Fruit fly (Drosophila melanogaster): ENCODE data around the gene Npl4.

Npl4 gene

dm6 chr3R:25647577-25648257 is 23.3 kb upstream of the Npl4 start (continued):
- TF ChIP-seq HLH4C (GFP tag; IDR thresholded peaks at IDR 0.05; ENCODE audit: partially characterized antibody) (peak; percentile 91), YL-1 (GFP tag; optimal IDR thresholded peaks at IDR 0.05) (peak; percentile 42), nerfin-1 (tag; optimal IDR thresholded peaks at IDR 0.05) (peak; percentile 33), tna (GFP tag; IDR thresholded peaks at IDR 0.05; ENCODE audit: partially characterized antibody) (peak; percentile 89), croc (GFP tag; conservative IDR thresholded peaks at IDR 0.05) (no peak), sob (GFP tag; IDR thresholded peaks at IDR 0.05) (peak; percentile 59), CG7928 (GFP tag; optimal IDR thresholded peaks at IDR 0.05) (peak; percentile 70), dan (GFP tag; IDR thresholded peaks at IDR 0.05) (no peak), vnd (GFP tag; IDR thresholded peaks at IDR 0.05; ENCODE audit: partially characterized antibody) (peak; percentile 67), mld (GFP tag; IDR thresholded peaks at IDR 0.05; ENCODE audit: partially characterized antibody) (peak; percentile 89), Ets65A (GFP tag) (peak; percentile 88), Xbp1 (GFP tag; optimal IDR thresholded peaks at IDR 0.05) (peak; percentile 10), otp (GFP tag; IDR thresholded peaks at IDR 0.05) (peak; percentile 34; the same call in 1 of the 3 replicates), gro (GFP tag; optimal IDR thresholded peaks at IDR 0.05) (no peak), CG31365 (tag; optimal IDR thresholded peaks at IDR 0.05) (peak; percentile 71), Dbx (GFP tag; IDR thresholded peaks at IDR 0.05) (peak; percentile 49; the same call in 1 of the 3 replicates), CG33213 (GFP tag; optimal IDR thresholded peaks at IDR 0.05) (peak; percentile 12), MTF-1 (GFP tag; optimal IDR thresholded peaks at IDR 0.05; ENCODE audit: borderline replicate concordance) (peak; percentile 28), insv (GFP tag; optimal IDR thresholded peaks at IDR 0.05) (peak in 1 of 2 experiments; percentile 13), CG13424 (tag; optimal IDR thresholded peaks at IDR 0.05) (no peak), Mrtf (GFP tag; IDR thresholded peaks at IDR 0.05) (no peak), gsb-n (tag; optimal IDR thresholded peaks at IDR 0.05) (peak; percentile 39), sim (GFP tag; IDR thresholded peaks at IDR 0.05) (no peak), CG34224 (GFP tag; IDR thresholded peaks at IDR 0.05; ENCODE audit: partially characterized antibody) (peak; percentile 55), CG43689 (GFP tag; IDR thresholded peaks at IDR 0.05) (no peak), sqz (GFP tag; optimal IDR thresholded peaks at IDR 0.05) (peak; percentile 89), CG32532 (GFP tag; IDR thresholded peaks at IDR 0.05) (0 out of 2 replicates have a peak, but pooled peaks have one; percentile 11), vvl (GFP tag; IDR thresholded peaks at IDR 0.05) (0 out of 2 replicates have a peak, but pooled peaks have one; percentile 57)

- TF ChIP-seq tx (GFP tag; optimal IDR thresholded peaks at IDR 0.05) = peak; percentile 96
- TF ChIP-seq HmgZ (tag; optimal IDR thresholded peaks at IDR 0.05) = peak; percentile 97
- TF ChIP-seq CG17802 (tag; optimal IDR thresholded peaks at IDR 0.05) = peak; percentile 76
- peak; percentile 95 for TF ChIP-seq slp2 (GFP tag; optimal IDR thresholded peaks at IDR 0.05)
- TF ChIP-seq disco-r (GFP tag; optimal IDR thresholded peaks at IDR 0.05) = peak; percentile 76
- TF ChIP-seq seq (GFP tag; IDR thresholded peaks at IDR 0.05) = peak; percentile 93
- TF ChIP-seq slbo (GFP tag; IDR thresholded peaks at IDR 0.05) = peak; percentile 96
- no peak for TF ChIP-seq bigmax (GFP tag; optimal IDR thresholded peaks at IDR 0.05)
- TF ChIP-seq p53 (GFP tag; optimal IDR thresholded peaks at IDR 0.05) = peak; percentile 91
- peak in 1 of 2 experiments; percentile 85 for TF ChIP-seq eve (GFP tag; optimal IDR thresholded peaks at IDR 0.05)
- peak; percentile 89 for TF ChIP-seq so (GFP tag; IDR thresholded peaks at IDR 0.05)
- TF ChIP-seq CG9876 (GFP tag; optimal IDR thresholded peaks at IDR 0.05) = peak; percentile 93
- peak; percentile 84 for TF ChIP-seq CG7357 (GFP tag; IDR thresholded peaks at IDR 0.05)
- TF ChIP-seq Deaf1 (tag; optimal IDR thresholded peaks at IDR 0.05) = peak; percentile 89
- peak; percentile 54; the same call in 1 of the 2 replicates for TF ChIP-seq Dip2 (GFP tag; IDR thresholded peaks at IDR 0.05)
- peak; percentile 92 for TF ChIP-seq CG32532 (GFP tag; IDR thresholded peaks at IDR 0.05)
- TF ChIP-seq salm (tag; optimal IDR thresholded peaks at IDR 0.05) = peak; percentile 65
- TF ChIP-seq CG9437 (GFP tag; optimal IDR thresholded peaks at IDR 0.05) = peak; percentile 80
- TF ChIP-seq CG10321 (GFP tag; IDR thresholded peaks at IDR 0.05) = peak; percentile 62; the same call in 1 of the 2 replicates
- TF ChIP-seq CG11695 (GFP tag; IDR thresholded peaks at IDR 0.05) = peak; percentile 86
- TF ChIP-seq Six4 (GFP tag; optimal IDR thresholded peaks at IDR 0.05) = peak; percentile 88
- peak; percentile 97 for TF ChIP-seq cg (GFP tag; optimal IDR thresholded peaks at IDR 0.05)
- TF ChIP-seq CG8478 (optimal IDR thresholded peaks at IDR 0.05) = peak; percentile 91
Observed at dm6 chr3R:25646882-25647518, 22.5 kb upstream of the Npl4 start.
